Worm (Caenorhabditis elegans) whole organism, L1 larva: ENCODE measurements around the gene csn-1.

Experiments
- C04F5.9 ChIP-seq: sonication (generic microtip); optimal IDR thresholded peaks from 2 replicates; lab custom pipeline; 2016; ENCODE audit warnings: missing genetic modification characterization, missing compliant biosample characterization
- C16A3.4 ChIP-seq: fragments of 150-350 bp; optimal IDR thresholded peaks from 2 replicates; lab custom pipeline; 2014; ENCODE audit warnings: missing biosample characterization, missing genetic modification characterization
- C34B4.2 ChIP-seq: sonication (generic microtip); optimal IDR thresholded peaks from 2 replicates; lab custom pipeline; 2017; ENCODE audit warnings: mild to moderate bottlenecking, missing genetic modification characterization, missing compliant biosample characterization
- F16B12.6 ChIP-seq: fragments of 150-350 bp; optimal IDR thresholded peaks from 2 replicates; lab custom pipeline; 2014; ENCODE audit warnings: missing biosample characterization, missing genetic modification characterization
- Y116A8C.19 ChIP-seq: sonication (generic microtip); optimal IDR thresholded peaks from 2 replicates; lab custom pipeline; 2016; ENCODE audit warnings: missing compliant biosample characterization, missing genetic modification characterization, borderline replicate concordance
- alr-1 ChIP-seq: fragments of 200-800 bp; sonication (Bioruptor generic); optimal IDR thresholded peaks from 2 replicates; lab custom pipeline; 2018; ENCODE audit warnings: borderline replicate concordance, mild to moderate bottlenecking, missing genetic modification characterization, missing compliant biosample characterization
- blmp-1 ChIP-seq: fragments of 150-350 bp; optimal IDR thresholded peaks from 2 replicates; lab custom pipeline; 2014; ENCODE audit warnings: missing biosample characterization, missing genetic modification characterization
- dpl-1 ChIP-seq, 3 experiments: fragments of 150-350 bp in 2 of 3; sonication (generic microtip) in 1 of 3; optimal IDR thresholded peaks; 2 replicates each; lab custom pipeline; 2014 to 2017; ENCODE audit warnings: missing biosample characterization in 3 of 3, missing genetic modification characterization in 3 of 3, missing genetic modification reagents in 3 of 3
- efl-1 ChIP-seq, 4 experiments: fragments of 150-350 bp; optimal IDR thresholded peaks in 3 of 4; peaks in 1 of 4; 1 replicate in 1 of 4; 2 replicates in 3 of 4; lab custom pipeline; 2014; ENCODE audit warnings: missing biosample characterization in 2 of 4, missing genetic modification characterization in 2 of 4, missing genetic modification reagents in 2 of 4
- elt-3 ChIP-seq, 6 experiments: fragments of 150-350 bp in 1 of 6; sonication (generic microtip); optimal IDR thresholded peaks; 2 replicates each; lab custom pipeline; 2017 to 2018; ENCODE audit warnings: missing biosample characterization in 6 of 6, missing genetic modification characterization in 6 of 6, inconsistent platforms in 1 of 6
- fkh-4 ChIP-seq: sonication (generic microtip); optimal IDR thresholded peaks from 2 replicates; lab custom pipeline; 2016; ENCODE audit warnings: missing compliant biosample characterization, missing genetic modification characterization, borderline replicate concordance
- grh-1 ChIP-seq: fragments of 200-800 bp; sonication (Bioruptor generic); IDR thresholded peaks from 2 replicates; pipeline ENCODE4 v1.3.6; 2022; ENCODE audit warnings: missing genetic modification reagents, missing genetic modification characterization, missing compliant biosample characterization
- hlh-17 ChIP-seq: fragments of 200-800 bp; sonication (Bioruptor generic); optimal IDR thresholded peaks from 2 replicates; lab custom pipeline; 2018; ENCODE audit warnings: missing genetic modification characterization, mild to moderate bottlenecking, missing compliant biosample characterization, moderate library complexity, borderline replicate concordance
- irx-1 ChIP-seq: sonication (generic microtip); optimal IDR thresholded peaks from 2 replicates; lab custom pipeline; 2016; ENCODE audit warnings: missing genetic modification characterization, missing compliant biosample characterization
- isw-1 ChIP-seq: fragments of 200-800 bp; sonication (Bioruptor generic); IDR thresholded peaks from 2 replicates; pipeline ENCODE4 v1.3.6; 2022; ENCODE audit warnings: missing genetic modification characterization, missing compliant biosample characterization
- jun-1 ChIP-seq: fragments of 150-350 bp; optimal IDR thresholded peaks from 2 replicates; lab custom pipeline; 2014; ENCODE audit warnings: missing biosample characterization, missing genetic modification reagents, missing genetic modification characterization
- lin-13 ChIP-seq: fragments of 150-350 bp; optimal IDR thresholded peaks from 2 replicates; lab custom pipeline; 2014; ENCODE audit warnings: missing biosample characterization, missing genetic modification reagents, missing genetic modification characterization
- mep-1 ChIP-seq: fragments of 150-350 bp; optimal IDR thresholded peaks from 2 replicates; lab custom pipeline; 2014; ENCODE audit warnings: missing biosample characterization, missing genetic modification characterization
- nhr-11 ChIP-seq: fragments of 150-350 bp; optimal IDR thresholded peaks from 2 replicates; lab custom pipeline; 2014; ENCODE audit warnings: missing biosample characterization, missing genetic modification characterization
- nhr-12 ChIP-seq: sonication (generic microtip); optimal IDR thresholded peaks from 2 replicates; lab custom pipeline; 2017; ENCODE audit warnings: missing biosample characterization, missing genetic modification characterization
- nhr-19 ChIP-seq: fragments of 200-800 bp; sonication (Bioruptor generic); conservative IDR thresholded peaks from 2 replicates; pipeline ENCODE4 v1.3.6; 2022; ENCODE audit warnings: missing genetic modification characterization, missing compliant biosample characterization
- nhr-237 ChIP-seq: fragments of 150-350 bp; optimal IDR thresholded peaks from 2 replicates; lab custom pipeline; 2014; ENCODE audit warnings: missing biosample characterization, missing genetic modification characterization
- nhr-28 ChIP-seq: fragments of 150-350 bp; optimal IDR thresholded peaks from 2 replicates; lab custom pipeline; 2014; ENCODE audit warnings: missing biosample characterization, missing genetic modification characterization
- nhr-71 ChIP-seq: sonication (generic microtip); optimal IDR thresholded peaks from 2 replicates; lab custom pipeline; 2016; ENCODE audit warnings: mild to moderate bottlenecking, missing genetic modification characterization, moderate library complexity, missing compliant biosample characterization
- nhr-76 ChIP-seq: sonication (generic microtip); optimal IDR thresholded peaks from 2 replicates; lab custom pipeline; 2017; ENCODE audit warnings: missing biosample characterization, missing genetic modification characterization
- nhr-77 ChIP-seq: fragments of 150-350 bp; optimal IDR thresholded peaks from 2 replicates; lab custom pipeline; 2014; ENCODE audit warnings: missing biosample characterization, missing genetic modification characterization
- nhr-84 ChIP-seq: sonication (generic microtip); optimal IDR thresholded peaks from 2 replicates; lab custom pipeline; 2017; ENCODE audit warnings: missing biosample characterization, missing genetic modification characterization
- snpc-4 ChIP-seq: fragments of 150-350 bp; optimal IDR thresholded peaks from 2 replicates; lab custom pipeline; 2014; ENCODE audit warnings: missing biosample characterization, missing genetic modification characterization
- sptf-1 ChIP-seq: fragments of 150-350 bp; optimal IDR thresholded peaks from 2 replicates; lab custom pipeline; 2014; ENCODE audit warnings: missing biosample characterization, missing genetic modification characterization
- swsn-7 ChIP-seq: sonication (generic microtip); optimal IDR thresholded peaks from 2 replicates; lab custom pipeline; 2016; ENCODE audit warnings: missing genetic modification characterization, missing compliant biosample characterization
- vab-15 ChIP-seq: sonication (generic microtip); optimal IDR thresholded peaks from 2 replicates; lab custom pipeline; 2017; ENCODE audit warnings: missing genotype, mild to moderate bottlenecking, missing genetic modification characterization, missing compliant biosample characterization
- ztf-11 ChIP-seq, 2 experiments: sonication (generic microtip); optimal IDR thresholded peaks; 2 replicates each; lab custom pipeline; 2016 to 2017; ENCODE audit warnings: missing genetic modification characterization in 2 of 2, missing biosample characterization in 1 of 2, missing compliant biosample characterization in 1 of 2
- ztf-4 ChIP-seq: fragments of 150-350 bp; optimal IDR thresholded peaks from 2 replicates; lab custom pipeline; 2014; ENCODE audit warnings: missing biosample characterization, missing genetic modification characterization

Gene csn-1

ce11 chrV:17828310-17828709, 42.1 kb downstream of the csn-1 start, which contains the start of gene srh-304:
TSS of gene srh-304 (plus strand) at chrV:17828610.
- TF ChIP-seq F16B12.6 (tag; lab: Kevin White, UChicago): no peak
- no peak for TF ChIP-seq irx-1 (tag; lab: Kevin White, UChicago)
- no peak for TF ChIP-seq grh-1
- no peak for TF ChIP-seq ztf-11 (tag; optimal IDR thresholded peaks at IDR 0.05; lab: Kevin White, UChicago)
- TF ChIP-seq sptf-1 (tag; lab: Kevin White, UChicago): no peak
- no peak for TF ChIP-seq C04F5.9 (tag; lab: Kevin White, UChicago)
- no peak for TF ChIP-seq blmp-1 (tag; lab: Kevin White, UChicago)
- no peak for TF ChIP-seq nhr-19 (GFP tag; lab: Robert Waterston, UW)
- TF ChIP-seq nhr-71 (tag; lab: Kevin White, UChicago): no peak
- TF ChIP-seq swsn-7 (tag; lab: Kevin White, UChicago): no peak
- TF ChIP-seq efl-1 (optimal IDR thresholded peaks at IDR 0.05; lab: Kevin White, UChicago): no peak
- TF ChIP-seq efl-1 (GFP tag; optimal IDR thresholded peaks at IDR 0.05 in 1 of 2; lab: Kevin White, UChicago): no peak
- TF ChIP-seq, all 84 proteins: peak for 0

- TF ChIP-seq blmp-1 (tag; lab: Kevin White, UChicago) (no peak), vab-15 (tag; lab: Kevin White, UChicago) (no peak), fkh-4 (tag; lab: Kevin White, UChicago) (no peak), ztf-4 (tag; lab: Kevin White, UChicago) (no peak)
These were observed 45.8 kb downstream of the csn-1 start, which contains the start of gene srh-301 for ce11 chrV:17824610-17825009. TSS of gene srh-301 (plus strand) at chrV:17824910.

ce11 chrV:17821805-17822204, 48.6 kb downstream of the csn-1 start, which contains the start of gene srh-300:
TSS of gene srh-300 (plus strand) at chrV:17822105.
- TF ChIP-seq elt-3 (tag; optimal IDR thresholded peaks at IDR 0.05; lab: Kevin White, UChicago) (no peak), hlh-17 (GFP tag; lab: Kevin White, UChicago) (no peak), vab-15 (tag; lab: Kevin White, UChicago) (no peak), lin-13 (GFP tag; lab: Kevin White, UChicago) (no peak), dpl-1 (GFP tag; optimal IDR thresholded peaks at IDR 0.05; lab: Kevin White, UChicago) (no peak), nhr-19 (GFP tag; lab: Robert Waterston, UW) (no peak), mep-1 (tag; lab: Kevin White, UChicago) (no peak), nhr-84 (tag; lab: Kevin White, UChicago) (no peak), snpc-4 (no peak), C16A3.4 (no peak), jun-1 (tag; lab: Kevin White, UChicago) (no peak), C34B4.2 (tag; lab: Kevin White, UChicago) (no peak), Y116A8C.19 (tag; lab: Kevin White, UChicago) (no peak), nhr-12 (tag; lab: Kevin White, UChicago) (no peak)

DNA sequence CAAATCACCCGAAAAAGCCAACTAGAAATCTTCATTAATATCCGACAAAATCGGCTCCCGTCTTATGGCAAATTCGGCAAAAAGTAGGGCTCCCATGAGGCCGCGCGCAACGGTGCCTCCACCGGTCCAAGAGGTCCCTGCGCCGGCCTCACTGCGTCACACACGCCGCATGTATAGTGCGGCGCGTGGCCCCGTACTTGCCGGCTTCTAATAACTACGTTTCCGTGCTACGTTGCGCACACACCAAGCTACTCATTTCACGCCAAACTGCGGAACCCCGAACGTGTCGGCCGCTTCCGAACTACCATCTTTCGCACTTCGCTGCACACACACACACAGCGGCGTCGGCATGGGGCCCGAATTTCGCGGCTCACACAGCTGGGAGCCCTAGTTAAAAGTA, 50.7 kb downstream of the csn-1 start:
- no peak for TF ChIP-seq nhr-11
- no peak for TF ChIP-seq efl-1 (optimal IDR thresholded peaks at IDR 0.05; lab: Kevin White, UChicago)
- peak in 1 of 2 experiments; percentile 23 for TF ChIP-seq efl-1 (GFP tag; optimal IDR thresholded peaks at IDR 0.05 in 1 of 2; lab: Kevin White, UChicago)

- TF ChIP-seq efl-1 (optimal IDR thresholded peaks at IDR 0.05; lab: Kevin White, UChicago) (no peak), efl-1 (GFP tag; optimal IDR thresholded peaks at IDR 0.05 in 1 of 2; lab: Kevin White, UChicago) (peak in 1 of 2 experiments; percentile 14), nhr-76 (tag; lab: Kevin White, UChicago) (no peak)
These were observed 51.9 kb downstream of the csn-1 start, which contains the start of gene srh-298 for ce11 chrV:17818567-17818966. TSS of gene srh-298 (plus strand) at chrV:17818867.

ce11 chrV:17812127-17812526, 58.3 kb downstream of the csn-1 start:
- TF ChIP-seq nhr-28 (tag; lab: Kevin White, UChicago): no peak
- no peak for TF ChIP-seq C04F5.9 (tag; lab: Kevin White, UChicago)
- TF ChIP-seq nhr-77 (tag; lab: Kevin White, UChicago): no peak
- TF ChIP-seq nhr-237 (tag; lab: Kevin White, UChicago): no peak
- TF ChIP-seq fkh-4 (tag; lab: Kevin White, UChicago): no peak
- no peak for TF ChIP-seq isw-1
- TF ChIP-seq alr-1 (tag; lab: Kevin White, UChicago): no peak
